Fruit fly (Drosophila melanogaster) whole organism, embryonic: Measurements from ENCODE around the gene Arl8.

Source experiments
- ATbp ChIP-seq: fragments of 200-800 bp; sonication (Bioruptor generic); optimal IDR thresholded peaks from 2 replicates; lab custom pipeline; 2017; ENCODE audit warnings: missing biosample characterization, mild to moderate bottlenecking, missing genetic modification characterization, missing genetic modification reagents
- Bgb ChIP-seq: fragments of 200-800 bp; sonication (Bioruptor generic); IDR thresholded peaks from 2 replicates; pipeline ENCODE4 v1.3.6; 2022; ENCODE audit warnings: missing biosample characterization, missing genetic modification characterization; ENCODE audit not compliant: partially characterized antibody
- CG11560 ChIP-seq: fragments of 200-800 bp; sonication (Bioruptor generic); IDR thresholded peaks from 3 replicates; pipeline ENCODE4 v1.3.6; 2022; ENCODE audit warnings: missing biosample characterization, missing genetic modification characterization
- CG12104 ChIP-seq: fragments of 200-800 bp; sonication (Bioruptor generic); optimal IDR thresholded peaks from 3 replicates; lab custom pipeline; 2016; ENCODE audit warnings: missing biosample characterization, missing genetic modification characterization
- CG13287 ChIP-seq: fragments of 200-800 bp; sonication (Bioruptor generic); IDR thresholded peaks from 2 replicates; pipeline ENCODE4 v1.3.6; 2022; ENCODE audit warnings: missing biosample characterization, missing genetic modification characterization; ENCODE audit not compliant: partially characterized antibody
- CG15073 ChIP-seq: fragments of 200-800 bp; sonication (Bioruptor generic); optimal IDR thresholded peaks from 2 replicates; lab custom pipeline; 2016; ENCODE audit warnings: missing biosample characterization, missing genetic modification characterization
- CG15269 ChIP-seq: fragments of 200-800 bp; sonication (Bioruptor generic); optimal IDR thresholded peaks from 2 replicates; lab custom pipeline; 2018; ENCODE audit warnings: missing biosample characterization, mild to moderate bottlenecking, missing genetic modification characterization, moderate library complexity
- CG15601 ChIP-seq: fragments of 200-800 bp; sonication (Bioruptor generic); optimal IDR thresholded peaks from 3 replicates; lab custom pipeline; 2019; ENCODE audit warnings: missing biosample characterization, mild to moderate bottlenecking, missing genetic modification characterization, moderate library complexity
- CG17361 ChIP-seq: fragments of 200-800 bp; sonication (Bioruptor generic); IDR thresholded peaks from 3 replicates; pipeline ENCODE4 v1.3.6; 2022; ENCODE audit warnings: missing biosample characterization, missing genetic modification characterization
- CG1792 ChIP-seq: fragments of 200-800 bp; sonication (Bioruptor generic); optimal IDR thresholded peaks from 2 replicates; lab custom pipeline; 2016; ENCODE audit warnings: missing biosample characterization, missing genetic modification characterization
- CG3995 ChIP-seq: fragments of 200-800 bp; sonication (Bioruptor generic); optimal IDR thresholded peaks from 3 replicates; lab custom pipeline; 2016; ENCODE audit warnings: missing biosample characterization, missing genetic modification characterization
- CG5245 ChIP-seq: fragments of 200-800 bp; sonication (Bioruptor generic); optimal IDR thresholded peaks from 3 replicates; lab custom pipeline; 2016; ENCODE audit warnings: missing biosample characterization, missing genetic modification characterization
- CG6175 ChIP-seq: fragments of 200-800 bp; sonication (Bioruptor generic); IDR thresholded peaks from 3 replicates; pipeline ENCODE4 v1.3.6; 2022; ENCODE audit warnings: missing biosample characterization, missing genetic modification characterization
- CG6765 ChIP-seq: fragments of 200-800 bp; sonication (Bioruptor generic); optimal IDR thresholded peaks from 3 replicates; lab custom pipeline; 2017; ENCODE audit warnings: missing biosample characterization, mild to moderate bottlenecking, missing genetic modification characterization
- CG6813 ChIP-seq: fragments of 200-800 bp; sonication (Bioruptor generic); optimal IDR thresholded peaks from 2 replicates; lab custom pipeline; 2017; ENCODE audit warnings: missing biosample characterization, missing genetic modification characterization, mild to moderate bottlenecking, moderate library complexity, missing genetic modification reagents
- CG8924 ChIP-seq: fragments of 200-800 bp; optimal IDR thresholded peaks from 3 replicates; lab custom pipeline; 2019; ENCODE audit warnings: missing biosample characterization, mild to moderate bottlenecking, missing genetic modification characterization, moderate library complexity
- CG9215 ChIP-seq: fragments of 200-800 bp; sonication (Bioruptor generic); IDR thresholded peaks from 2 replicates; pipeline ENCODE4 v1.3.6; 2022; ENCODE audit warnings: missing biosample characterization, missing genetic modification characterization
- CG9932 ChIP-seq: fragments of 200-800 bp; sonication (Bioruptor generic); IDR thresholded peaks from 2 replicates; pipeline ENCODE4 v1.3.6; 2022; ENCODE audit warnings: missing biosample characterization, missing genetic modification characterization
- CkIIα-i1 ChIP-seq: fragments of 200-800 bp; sonication (Bioruptor generic); IDR thresholded peaks from 2 replicates; pipeline ENCODE4 v1.3.6; 2022; ENCODE audit warnings: missing biosample characterization, missing genetic modification characterization
- Dfd ChIP-seq, 2 experiments: fragments of >200 bp; optimal IDR thresholded peaks; 2 replicates each; lab custom pipeline; 2017; ENCODE audit warnings: missing biosample characterization in 2 of 2, missing genetic modification characterization in 2 of 2
- E2f1 ChIP-seq: fragments of 200-800 bp; sonication (Bioruptor generic); IDR thresholded peaks from 2 replicates; pipeline ENCODE4 v1.3.6; 2022; ENCODE audit warnings: missing biosample characterization, missing genetic modification characterization
- Lhr ChIP-seq: fragments of 200-800 bp; sonication (Bioruptor generic); optimal IDR thresholded peaks from 3 replicates; lab custom pipeline; 2017; ENCODE audit warnings: mild to moderate bottlenecking, missing biosample characterization, missing genetic modification reagents, missing genetic modification characterization
- NC2α ChIP-seq: fragments of 200-800 bp; sonication (Bioruptor generic); optimal IDR thresholded peaks from 2 replicates; lab custom pipeline; 2016; ENCODE audit warnings: missing biosample characterization, missing genetic modification characterization
- NK7.1 ChIP-seq: fragments of 200-800 bp; sonication (Bioruptor generic); optimal IDR thresholded peaks from 3 replicates; lab custom pipeline; 2016; ENCODE audit warnings: missing biosample characterization, missing genetic modification characterization
- PHDP ChIP-seq: fragments of 200-800 bp; sonication (Bioruptor generic); optimal IDR thresholded peaks from 3 replicates; lab custom pipeline; 2018; ENCODE audit warnings: missing biosample characterization, mild to moderate bottlenecking, missing genetic modification characterization, moderate library complexity
- ac ChIP-seq: fragments of 200-800 bp; sonication (Bioruptor generic); optimal IDR thresholded peaks from 3 replicates; lab custom pipeline; 2017; ENCODE audit warnings: missing biosample characterization, mild to moderate bottlenecking, missing genetic modification characterization
- al ChIP-seq: fragments of 200-800 bp; sonication (Bioruptor generic); IDR thresholded peaks from 2 replicates; pipeline ENCODE4 v1.3.6; 2022; ENCODE audit warnings: missing biosample characterization, missing genetic modification characterization
- bab2 ChIP-seq: fragments of 200-800 bp; sonication (Bioruptor generic); optimal IDR thresholded peaks from 2 replicates; lab custom pipeline; 2016; ENCODE audit warnings: missing biosample characterization, missing genetic modification characterization
- bcd ChIP-seq: fragments of 200-800 bp; sonication (Bioruptor generic); optimal IDR thresholded peaks from 2 replicates; lab custom pipeline; 2017; ENCODE audit warnings: missing biosample characterization, mild to moderate bottlenecking, missing genetic modification characterization
- corto ChIP-seq: fragments of 200-800 bp; sonication (Bioruptor generic); optimal IDR thresholded peaks from 2 replicates; lab custom pipeline; 2016; ENCODE audit warnings: missing biosample characterization, mild to moderate bottlenecking, missing genetic modification characterization, moderate library complexity
- crc ChIP-seq: fragments of 200-800 bp; sonication (Bioruptor generic); optimal IDR thresholded peaks from 2 replicates; lab custom pipeline; 2016; ENCODE audit warnings: missing biosample characterization, missing genetic modification characterization
- dm ChIP-seq: fragments of 200-800 bp; sonication (Bioruptor generic); optimal IDR thresholded peaks from 3 replicates; lab custom pipeline; 2016; ENCODE audit warnings: missing biosample characterization, missing genetic modification characterization
- fd3F ChIP-seq: fragments of 200-800 bp; sonication (Bioruptor generic); optimal IDR thresholded peaks from 2 replicates; lab custom pipeline; 2018; ENCODE audit warnings: missing biosample characterization, mild to moderate bottlenecking, missing genetic modification characterization, moderate library complexity
- her ChIP-seq: fragments of 200-800 bp; sonication (Bioruptor generic); optimal IDR thresholded peaks from 2 replicates; lab custom pipeline; 2016; ENCODE audit warnings: missing biosample characterization, missing genetic modification characterization
- ken ChIP-seq: fragments of 200-800 bp; sonication (Bioruptor generic); IDR thresholded peaks from 3 replicates; pipeline ENCODE4 v1.3.6; 2022; ENCODE audit warnings: missing biosample characterization, missing genetic modification characterization
- klu ChIP-seq: fragments of 200-800 bp; sonication (Bioruptor generic); IDR thresholded peaks from 2 replicates; pipeline ENCODE4 v1.3.6; 2022; ENCODE audit warnings: missing biosample characterization, missing genetic modification characterization
- knrl ChIP-seq: fragments of 200-800 bp; sonication (Bioruptor generic); IDR thresholded peaks from 3 replicates; pipeline ENCODE4 v1.3.6; 2022; ENCODE audit warnings: missing biosample characterization, missing genetic modification characterization; ENCODE audit not compliant: partially characterized antibody
- lilli ChIP-seq: fragments of 200-800 bp; sonication (Bioruptor generic); optimal IDR thresholded peaks from 3 replicates; lab custom pipeline; 2016; ENCODE audit warnings: missing biosample characterization, missing genetic modification characterization
- lmd ChIP-seq: fragments of 200-800 bp; sonication (Bioruptor generic); IDR thresholded peaks from 2 replicates; pipeline ENCODE4 v1.3.6; 2022; ENCODE audit warnings: missing biosample characterization, missing genetic modification characterization
- nom ChIP-seq: fragments of 200-800 bp; sonication (Bioruptor generic); optimal IDR thresholded peaks from 2 replicates; lab custom pipeline; 2017; ENCODE audit warnings: missing biosample characterization, missing genetic modification characterization, mild to moderate bottlenecking, moderate library complexity, missing genetic modification reagents
- pb ChIP-seq: fragments of 200-800 bp; sonication (Bioruptor generic); optimal IDR thresholded peaks from 3 replicates; lab custom pipeline; 2016; ENCODE audit warnings: missing biosample characterization, missing genetic modification characterization
- pum ChIP-seq: fragments of 200-800 bp; sonication (Bioruptor generic); optimal IDR thresholded peaks from 2 replicates; lab custom pipeline; 2016; ENCODE audit warnings: missing biosample characterization, missing genetic modification characterization
- pzg ChIP-seq: fragments of 200-800 bp; sonication (Bioruptor generic); optimal IDR thresholded peaks from 3 replicates; lab custom pipeline; 2018; ENCODE audit warnings: missing biosample characterization, mild to moderate bottlenecking, missing genetic modification characterization, moderate library complexity
- run ChIP-seq: fragments of 200-800 bp; sonication (Bioruptor generic); optimal IDR thresholded peaks from 3 replicates; lab custom pipeline; 2018; ENCODE audit warnings: missing biosample characterization, mild to moderate bottlenecking, missing genetic modification characterization
- slou ChIP-seq: fragments of 200-800 bp; sonication (Bioruptor generic); optimal IDR thresholded peaks from 3 replicates; lab custom pipeline; 2016; ENCODE audit warnings: missing biosample characterization, missing genetic modification characterization
- sna ChIP-seq: fragments of 200-800 bp; sonication (Bioruptor generic); IDR thresholded peaks from 2 replicates; pipeline ENCODE4 v1.3.6; 2022; ENCODE audit warnings: missing biosample characterization, missing genetic modification characterization; ENCODE audit not compliant: partially characterized antibody
- sob ChIP-seq: fragments of 200-800 bp; sonication (Bioruptor generic); IDR thresholded peaks from 2 replicates; pipeline ENCODE4 v1.3.6; 2022; ENCODE audit warnings: missing biosample characterization, missing genetic modification characterization
- ssp ChIP-seq: fragments of 200-800 bp; sonication (Bioruptor generic); IDR thresholded peaks from 2 replicates; pipeline ENCODE4 v1.3.6; 2022; ENCODE audit warnings: missing biosample characterization, missing genetic modification characterization
- unpg ChIP-seq: fragments of 200-800 bp; sonication (Bioruptor generic); optimal IDR thresholded peaks from 3 replicates; lab custom pipeline; 2018; ENCODE audit warnings: missing biosample characterization, mild to moderate bottlenecking, missing genetic modification characterization, moderate library complexity

The Arl8 gene

DNA sequence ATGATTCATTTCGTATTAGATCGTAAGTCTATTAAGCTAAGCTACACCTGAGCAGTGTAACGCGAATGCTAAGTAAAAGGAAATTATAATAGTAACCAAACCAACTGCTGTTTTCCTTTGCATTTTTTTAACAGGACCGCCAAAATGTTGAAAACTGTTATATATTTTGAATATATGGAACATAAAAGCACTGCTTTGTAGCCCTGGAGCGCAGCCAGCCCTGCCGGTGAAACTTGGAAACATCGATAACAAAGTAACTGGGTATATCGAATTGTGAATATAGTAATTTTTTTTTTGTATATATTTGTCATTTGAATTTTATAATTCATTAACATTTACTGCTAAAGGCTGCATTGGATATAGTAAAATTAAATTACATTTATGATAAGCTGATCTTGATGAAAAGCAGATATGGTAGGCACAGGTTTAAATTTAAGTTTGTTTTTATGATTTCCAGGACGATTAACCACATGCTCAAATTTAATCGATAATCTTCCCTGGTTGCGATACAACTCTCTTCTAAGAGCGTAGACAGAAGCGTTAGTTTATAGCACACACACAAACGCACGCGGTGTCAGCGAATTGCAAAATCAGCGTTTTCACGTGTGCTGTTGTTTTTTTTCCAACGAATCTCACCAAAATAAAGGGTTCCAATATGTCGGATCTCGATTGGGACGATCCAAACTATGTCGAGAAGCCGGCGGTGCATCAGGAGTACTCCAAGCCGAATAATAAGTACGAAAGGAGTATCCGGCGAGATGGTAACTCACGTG, 4.0 kb upstream of the Arl8 start, which contains the start of gene CG7878 (continued):
- TF ChIP-seq knrl (GFP tag; lab: Robert Waterston, UW) (peak; percentile 79), PHDP (tag; lab: Kevin White, UChicago) (peak; percentile 26), CG17361 (GFP tag; lab: Robert Waterston, UW) (peak; percentile 69; the same call in 2 of the 3 replicates), CG15601 (tag; lab: Kevin White, UChicago) (peak; percentile 7), Bgb (peak; percentile 88), CG6765 (GFP tag; lab: Kevin White, UChicago) (no peak), pum (GFP tag; lab: Kevin White, UChicago) (peak; percentile 35), al (GFP tag; lab: Robert Waterston, UW) (peak; percentile 39; the same call in 1 of the 2 replicates), sob (peak; percentile 71), NC2α (GFP tag; lab: Kevin White, UChicago) (no peak), unpg (peak; percentile 17), ATbp (GFP tag; lab: Kevin White, UChicago) (no peak), dm (GFP tag; lab: Kevin White, UChicago) (peak; percentile 39), CG6813 (GFP tag; lab: Kevin White, UChicago) (no peak), CG3995 (GFP tag; lab: Kevin White, UChicago) (peak; percentile 96), CG15073 (GFP tag; lab: Kevin White, UChicago) (no peak), CkIIα-i1 (no peak), NK7.1 (no peak), bab2 (GFP tag; lab: Kevin White, UChicago) (peak; percentile 65), CG15269 (tag; lab: Kevin White, UChicago) (peak; percentile 57), Lhr (GFP tag; lab: Kevin White, UChicago) (peak; percentile 73), CG9215 (GFP tag; lab: Robert Waterston, UW) (peak; percentile 39), sna (GFP tag; lab: Robert Waterston, UW) (peak; percentile 67; the same call in 1 of the 2 replicates), bcd (GFP tag; lab: Kevin White, UChicago) (peak; percentile 61), klu (GFP tag; lab: Robert Waterston, UW) (no peak), CG1792 (GFP tag; lab: Kevin White, UChicago) (peak; percentile 28), nom (peak; percentile 2), CG11560 (tag; lab: Robert Waterston, UW) (peak; percentile 75; the same call in 2 of the 3 replicates), ac (GFP tag; lab: Kevin White, UChicago) (no peak), her (GFP tag; lab: Kevin White, UChicago) (peak; percentile 20), ssp (no peak), Dfd (GFP tag; optimal IDR thresholded peaks at IDR 0.05; lab: Kevin White, UChicago) (no peak), CG6175 (GFP tag; lab: Robert Waterston, UW) (no peak), CG9932 (GFP tag; lab: Robert Waterston, UW) (peak; percentile 84), slou (peak; percentile 52), pb (GFP tag; lab: Kevin White, UChicago) (no peak), corto (GFP tag; lab: Kevin White, UChicago) (peak; percentile 34), CG5245 (GFP tag; lab: Kevin White, UChicago) (peak; percentile 17), CG8924 (tag; lab: Kevin White, UChicago) (peak; percentile 51), CG12104 (GFP tag; lab: Kevin White, UChicago) (peak; percentile 19), pzg (GFP tag; lab: Kevin White, UChicago) (peak; percentile 74), lilli (GFP tag; lab: Kevin White, UChicago) (peak; percentile 81), crc (no peak), CG13287 (GFP tag; lab: Robert Waterston, UW) (peak; percentile 86), run (tag; lab: Kevin White, UChicago) (no peak), fd3F (GFP tag; lab: Kevin White, UChicago) (no peak), ken (GFP tag; lab: Robert Waterston, UW) (peak; percentile 60; the same call in 2 of the 3 replicates), lmd (GFP tag; lab: Robert Waterston, UW) (peak; percentile 58; the same call in 1 of the 2 replicates), E2f1 (GFP tag; lab: Robert Waterston, UW) (peak; percentile 40; the same call in 1 of the 2 replicates)
